Fruit fly (Drosophila melanogaster): ENCODE measurements around the gene CG42249.

- TF ChIP-seq Drgx (GFP tag; IDR thresholded peaks at IDR 0.05) (no peak), Atf-2 (GFP tag; optimal IDR thresholded peaks at IDR 0.05) (no peak), Pdp1 (GFP tag; optimal IDR thresholded peaks at IDR 0.05) (peak in 1 of 2 experiments; percentile 76)
These were observed 27.5 kb downstream of the CG42249 start for dm6 chrX:11123561-11123960.

Data from whole organism, embryonic.